Fruit fly (Drosophila melanogaster) whole organism, embryonic: ENCODE results near the gene Acyp2.

Experiments used
- Antp ChIP-seq: fragments of 200-800 bp; sonication (Bioruptor generic); optimal IDR thresholded peaks from 3 replicates; lab custom pipeline; 2016; ENCODE audit warnings: missing biosample characterization, missing genetic modification characterization
- Awh ChIP-seq: fragments of 200-800 bp; sonication (Bioruptor generic); IDR thresholded peaks from 2 replicates; pipeline ENCODE4, ENCODE4 v1.3.6; 2022; ENCODE audit warnings: missing biosample characterization, missing genetic modification characterization
- CG10654 ChIP-seq: fragments of 200-800 bp; sonication (Bioruptor generic); optimal IDR thresholded peaks from 2 replicates; lab custom pipeline; 2016; ENCODE audit warnings: missing biosample characterization, missing genetic modification characterization
- CG12391 ChIP-seq: fragments of 200-800 bp; sonication (Bioruptor generic); optimal IDR thresholded peaks from 3 replicates; lab custom pipeline; 2018; ENCODE audit warnings: missing biosample characterization, mild to moderate bottlenecking, missing genetic modification characterization, moderate library complexity
- CG14710 ChIP-seq: fragments of 200-800 bp; sonication (Bioruptor generic); optimal IDR thresholded peaks from 3 replicates; lab custom pipeline; 2019; ENCODE audit warnings: missing biosample characterization, mild to moderate bottlenecking, missing genetic modification characterization, moderate library complexity
- CG18262 ChIP-seq: fragments of 200-800 bp; optimal IDR thresholded peaks from 3 replicates; lab custom pipeline; 2019; ENCODE audit warnings: missing biosample characterization, mild to moderate bottlenecking, missing genetic modification characterization, moderate library complexity
- CG18476 ChIP-seq: fragments of 200-800 bp; sonication (Bioruptor generic); optimal IDR thresholded peaks from 2 replicates; lab custom pipeline; 2016; ENCODE audit warnings: missing biosample characterization, mild to moderate bottlenecking, missing genetic modification characterization
- CG32532 ChIP-seq: fragments of 200-800 bp; sonication (Bioruptor generic); IDR thresholded peaks from 2 replicates; pipeline ENCODE4 v1.3.6; 2022; ENCODE audit warnings: missing biosample characterization, missing genetic modification characterization
- CG32772 ChIP-seq: fragments of 200-800 bp; sonication (Bioruptor generic); IDR thresholded peaks from 2 replicates; pipeline ENCODE4 v1.3.6; 2022; ENCODE audit warnings: missing biosample characterization, missing genetic modification characterization
- CG3281 ChIP-seq: fragments of 200-800 bp; sonication (Bioruptor generic); optimal IDR thresholded peaks from 3 replicates; lab custom pipeline; 2017; ENCODE audit warnings: missing biosample characterization, mild to moderate bottlenecking, missing genetic modification characterization
- CG6765 ChIP-seq: fragments of 200-800 bp; sonication (Bioruptor generic); optimal IDR thresholded peaks from 3 replicates; lab custom pipeline; 2017; ENCODE audit warnings: missing biosample characterization, mild to moderate bottlenecking, missing genetic modification characterization
- CG6813 ChIP-seq: fragments of 200-800 bp; sonication (Bioruptor generic); optimal IDR thresholded peaks from 2 replicates; lab custom pipeline; 2017; ENCODE audit warnings: missing biosample characterization, missing genetic modification characterization, mild to moderate bottlenecking, moderate library complexity, missing genetic modification reagents
- CG7271 ChIP-seq: fragments of 200-800 bp; sonication (Bioruptor generic); optimal IDR thresholded peaks from 2 replicates; lab custom pipeline; 2018; ENCODE audit warnings: missing biosample characterization, mild to moderate bottlenecking, missing genetic modification characterization, moderate library complexity
- CG8944 ChIP-seq: fragments of 200-800 bp; sonication (Bioruptor generic); optimal IDR thresholded peaks from 3 replicates; lab custom pipeline; 2016; ENCODE audit warnings: missing biosample characterization, missing genetic modification characterization
- CG9817 ChIP-seq: fragments of 200-800 bp; sonication (Bioruptor generic); optimal IDR thresholded peaks from 2 replicates; lab custom pipeline; 2018; ENCODE audit warnings: missing biosample characterization, mild to moderate bottlenecking, missing genetic modification characterization, moderate library complexity
- Camta ChIP-seq: fragments of 200-800 bp; sonication (Bioruptor generic); optimal IDR thresholded peaks from 2 replicates; lab custom pipeline; 2016; ENCODE audit warnings: missing biosample characterization, missing genetic modification characterization
- CoRest ChIP-seq: fragments of 200-800 bp; sonication (Bioruptor generic); optimal IDR thresholded peaks from 3 replicates; lab custom pipeline; 2018; ENCODE audit warnings: missing biosample characterization, mild to moderate bottlenecking, missing genetic modification characterization, moderate library complexity
- Dbx ChIP-seq: fragments of 200-800 bp; sonication (Bioruptor generic); IDR thresholded peaks from 3 replicates; pipeline ENCODE4 v1.3.6; 2022; ENCODE audit warnings: missing biosample characterization, missing genetic modification characterization
- E2f1 ChIP-seq: fragments of 200-800 bp; sonication (Bioruptor generic); IDR thresholded peaks from 2 replicates; pipeline ENCODE4 v1.3.6; 2022; ENCODE audit warnings: missing biosample characterization, missing genetic modification characterization
- HLH4C ChIP-seq: fragments of 200-800 bp; sonication (Bioruptor generic); IDR thresholded peaks from 3 replicates; pipeline ENCODE4 v1.3.6; 2022; ENCODE audit warnings: missing biosample characterization, missing genetic modification characterization; ENCODE audit not compliant: partially characterized antibody
- MESR4 ChIP-seq: fragments of 200-800 bp; sonication (Bioruptor generic); optimal IDR thresholded peaks from 2 replicates; lab custom pipeline; 2018; ENCODE audit warnings: missing biosample characterization, mild to moderate bottlenecking, missing genetic modification characterization, moderate library complexity
- Mad ChIP-seq: fragments of 200-800 bp; sonication (Bioruptor generic); optimal IDR thresholded peaks from 2 replicates; lab custom pipeline; 2016; ENCODE audit warnings: missing biosample characterization, missing genetic modification characterization
- Nf-YC ChIP-seq: fragments of 200-800 bp; optimal IDR thresholded peaks from 3 replicates; lab custom pipeline; 2019; ENCODE audit warnings: missing biosample characterization, mild to moderate bottlenecking, missing genetic modification characterization, moderate library complexity
- NfI ChIP-seq: fragments of 200-800 bp; sonication (Bioruptor generic); optimal IDR thresholded peaks from 3 replicates; lab custom pipeline; 2018; ENCODE audit warnings: missing biosample characterization, mild to moderate bottlenecking, missing genetic modification characterization, moderate library complexity
- Pdp1 ChIP-seq, 2 experiments: fragments of 200-800 bp; sonication (Bioruptor generic); optimal IDR thresholded peaks; 3 replicates each; lab custom pipeline; 2016; ENCODE audit warnings: missing biosample characterization in 2 of 2, missing genetic modification characterization in 2 of 2, mild to moderate bottlenecking in 1 of 2, moderate library complexity in 1 of 2
- Ravus ChIP-seq: fragments of 200-800 bp; sonication (Bioruptor generic); IDR thresholded peaks from 2 replicates; pipeline ENCODE4 v1.3.6; 2022; ENCODE audit warnings: missing biosample characterization, missing genetic modification characterization
- Sox100B ChIP-seq: fragments of 200-800 bp; sonication (Bioruptor generic); optimal IDR thresholded peaks from 3 replicates; lab custom pipeline; 2018; ENCODE audit warnings: missing biosample characterization, mild to moderate bottlenecking, missing genetic modification characterization
- Sry-β ChIP-seq: fragments of 200-800 bp; sonication (Bioruptor generic); optimal IDR thresholded peaks from 2 replicates; lab custom pipeline; 2018; ENCODE audit warnings: missing biosample characterization, mild to moderate bottlenecking, missing genetic modification characterization, moderate library complexity
- Vsx1 ChIP-seq: fragments of 200-800 bp; sonication (Bioruptor generic); optimal IDR thresholded peaks from 2 replicates; lab custom pipeline; 2017; ENCODE audit warnings: missing biosample characterization, mild to moderate bottlenecking, missing genetic modification characterization, missing genetic modification reagents
- al ChIP-seq: fragments of 200-800 bp; sonication (Bioruptor generic); IDR thresholded peaks from 2 replicates; pipeline ENCODE4 v1.3.6; 2022; ENCODE audit warnings: missing biosample characterization, missing genetic modification characterization
- bcd ChIP-seq: fragments of 200-800 bp; sonication (Bioruptor generic); optimal IDR thresholded peaks from 2 replicates; lab custom pipeline; 2017; ENCODE audit warnings: missing biosample characterization, mild to moderate bottlenecking, missing genetic modification characterization
- dati ChIP-seq: fragments of 200-800 bp; sonication (Bioruptor generic); IDR thresholded peaks from 2 replicates; pipeline ENCODE4 v1.3.6; 2022; ENCODE audit warnings: missing biosample characterization, missing genetic modification characterization
- dmrt11E ChIP-seq: fragments of 200-800 bp; sonication (Bioruptor generic); optimal IDR thresholded peaks from 3 replicates; lab custom pipeline; 2018; ENCODE audit warnings: missing biosample characterization, mild to moderate bottlenecking, missing genetic modification characterization, moderate library complexity
- fd64A ChIP-seq: fragments of 200-800 bp; sonication (Bioruptor generic); optimal IDR thresholded peaks from 3 replicates; lab custom pipeline; 2018; ENCODE audit warnings: missing biosample characterization, mild to moderate bottlenecking, missing genetic modification characterization
- gcm ChIP-seq: fragments of 200-800 bp; sonication (Bioruptor generic); optimal IDR thresholded peaks from 2 replicates; lab custom pipeline; 2019; ENCODE audit warnings: missing biosample characterization, mild to moderate bottlenecking, missing genetic modification characterization, moderate library complexity
- gfzf ChIP-seq: fragments of 200-800 bp; sonication (Bioruptor generic); optimal IDR thresholded peaks from 2 replicates; lab custom pipeline; 2016; ENCODE audit warnings: missing biosample characterization, mild to moderate bottlenecking, missing genetic modification characterization, moderate library complexity
- hbn ChIP-seq: fragments of 200-800 bp; sonication (Bioruptor generic); IDR thresholded peaks from 2 replicates; pipeline ENCODE4 v1.3.6; 2022; ENCODE audit warnings: missing biosample characterization, missing genetic modification characterization; ENCODE audit not compliant: partially characterized antibody
- ind ChIP-seq: fragments of 200-800 bp; sonication (Bioruptor generic); optimal IDR thresholded peaks from 3 replicates; lab custom pipeline; 2016; ENCODE audit warnings: missing biosample characterization, missing genetic modification characterization
- kni ChIP-seq: fragments of 200-800 bp; sonication (Bioruptor generic); optimal IDR thresholded peaks from 3 replicates; lab custom pipeline; 2017; ENCODE audit warnings: mild to moderate bottlenecking, missing biosample characterization, missing genetic modification reagents, missing genetic modification characterization
- knrl ChIP-seq: fragments of 200-800 bp; sonication (Bioruptor generic); IDR thresholded peaks from 3 replicates; pipeline ENCODE4 v1.3.6; 2022; ENCODE audit warnings: missing biosample characterization, missing genetic modification characterization; ENCODE audit not compliant: partially characterized antibody
- pros ChIP-seq: fragments of 200-800 bp; sonication (Bioruptor generic); optimal IDR thresholded peaks from 3 replicates; lab custom pipeline; 2019; ENCODE audit warnings: missing biosample characterization, mild to moderate bottlenecking, missing genetic modification characterization, moderate library complexity
- pzg ChIP-seq: fragments of 200-800 bp; sonication (Bioruptor generic); optimal IDR thresholded peaks from 3 replicates; lab custom pipeline; 2018; ENCODE audit warnings: missing biosample characterization, mild to moderate bottlenecking, missing genetic modification characterization, moderate library complexity
- row ChIP-seq: fragments of 200-800 bp; sonication (Bioruptor generic); IDR thresholded peaks from 3 replicates; pipeline ENCODE4 v1.3.6; 2022; ENCODE audit warnings: missing biosample characterization, missing genetic modification characterization
- salm ChIP-seq: fragments of 200-800 bp; sonication (Bioruptor generic); optimal IDR thresholded peaks from 2 replicates; lab custom pipeline; 2018; ENCODE audit warnings: missing biosample characterization, mild to moderate bottlenecking, missing genetic modification characterization
- stc ChIP-seq: fragments of 200-800 bp; sonication (Bioruptor generic); IDR thresholded peaks from 2 replicates; pipeline ENCODE4 v1.3.6; 2022; ENCODE audit warnings: missing biosample characterization, missing genetic modification characterization
- stwl ChIP-seq: fragments of 200-800 bp; sonication (Bioruptor generic); optimal IDR thresholded peaks from 3 replicates; lab custom pipeline; 2018; ENCODE audit warnings: missing biosample characterization, mild to moderate bottlenecking, missing genetic modification characterization, moderate library complexity
- tap ChIP-seq: fragments of 200-800 bp; optimal IDR thresholded peaks from 3 replicates; lab custom pipeline; 2019; ENCODE audit warnings: missing biosample characterization, mild to moderate bottlenecking, missing genetic modification characterization, moderate library complexity
- usp ChIP-seq: fragments of >200 bp; optimal IDR thresholded peaks from 2 replicates; lab custom pipeline; 2017; ENCODE audit warnings: missing biosample characterization, missing genetic modification characterization
- yki ChIP-seq: fragments of >200 bp; optimal IDR thresholded peaks from 3 replicates; lab custom pipeline; 2018
- z ChIP-seq: fragments of 200-800 bp; sonication (Bioruptor generic); IDR thresholded peaks from 3 replicates; pipeline ENCODE4 v1.3.6; 2022; ENCODE audit warnings: missing biosample characterization, missing genetic modification characterization

The Acyp2 gene

DNA sequence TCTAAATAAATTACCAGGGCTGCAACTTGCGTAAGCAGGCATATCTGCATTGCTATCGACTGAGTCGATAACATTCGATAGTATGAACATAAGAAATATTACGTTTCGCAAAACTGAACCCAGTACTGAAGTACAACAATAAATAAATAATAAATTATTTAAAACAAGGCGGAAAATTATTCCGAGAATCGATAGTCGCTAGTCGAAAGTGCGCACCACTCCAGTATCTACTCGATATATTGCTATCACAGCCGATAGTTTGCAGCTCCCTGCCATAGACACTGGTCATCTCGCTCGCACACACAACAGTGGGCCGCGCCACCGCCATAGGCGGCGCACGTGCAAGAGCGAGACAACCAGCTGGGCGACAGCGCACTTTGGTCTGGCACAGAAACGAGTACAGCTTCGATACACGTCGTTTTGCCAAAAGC lies 899 bp downstream of the Acyp2 start, which contains the start of gene nsl1 (continued):
- TF ChIP-seq CG14710 (peak; percentile 74), yki (lab: Kevin White, UChicago) (no peak), pros (no peak), dati (no peak), ind (GFP tag; lab: Kevin White, UChicago) (peak; percentile 32), Sry-β (peak; percentile 21), HLH4C (peak; percentile 96), usp (GFP tag; lab: Kevin White, UChicago) (no peak), Antp (GFP tag; lab: Kevin White, UChicago) (peak; percentile 24), CG32772 (GFP tag; lab: Robert Waterston, UW) (peak; percentile 41; the same call in 1 of the 2 replicates), CG32532 (GFP tag; lab: Robert Waterston, UW) (peak; percentile 56), CoRest (tag; lab: Kevin White, UChicago) (peak; percentile 31), row (GFP tag; lab: Robert Waterston, UW) (peak; percentile 71), Mad (GFP tag; lab: Kevin White, UChicago) (no peak), z (GFP tag; lab: Robert Waterston, UW) (no peak), salm (no peak), Ravus (GFP tag; lab: Robert Waterston, UW) (no peak), CG12391 (tag; lab: Kevin White, UChicago) (peak; percentile 54), E2f1 (peak; percentile 48), gcm (peak; percentile 14), tap (tag; lab: Kevin White, UChicago) (peak; percentile 8), kni (GFP tag; lab: Kevin White, UChicago) (peak; percentile 46), CG3281 (GFP tag; lab: Kevin White, UChicago) (peak; percentile 33), stwl (peak; percentile 87), MESR4 (peak; percentile 23), CG10654 (GFP tag; lab: Kevin White, UChicago) (peak; percentile 19), pzg (GFP tag; lab: Kevin White, UChicago) (peak; percentile 93), CG8944 (GFP tag; lab: Kevin White, UChicago) (no peak), CG6813 (GFP tag; lab: Kevin White, UChicago) (peak; percentile 4), CG18476 (GFP tag; lab: Kevin White, UChicago) (peak; percentile 38), Sox100B (GFP tag; lab: Kevin White, UChicago) (no peak), dmrt11E (peak; percentile 29), CG18262 (tag; lab: Kevin White, UChicago) (peak; percentile 37), Awh (GFP tag; lab: Robert Waterston, UW) (peak; percentile 24; the same call in 1 of the 2 replicates), bcd (GFP tag; lab: Kevin White, UChicago) (peak; percentile 48), al (GFP tag; lab: Robert Waterston, UW) (0 out of 2 replicates have a peak, but pooled peaks have one; percentile 29), CG7271 (peak; percentile 8), Dbx (GFP tag; lab: Robert Waterston, UW) (0 out of 3 replicates have a peak, but pooled peaks have one; percentile 40), fd64A (no peak), stc (no peak), Camta (GFP tag; lab: Kevin White, UChicago) (no peak), Nf-YC (tag; lab: Kevin White, UChicago) (peak; percentile 78), gfzf (GFP tag; lab: Kevin White, UChicago) (peak; percentile 7), CG9817 (tag; lab: Kevin White, UChicago) (peak; percentile 13), Vsx1 (GFP tag; lab: Kevin White, UChicago) (peak; percentile 7), Pdp1 (GFP tag; optimal IDR thresholded peaks at IDR 0.05; lab: Kevin White, UChicago) (peak in 1 of 2 experiments; percentile 66), hbn (GFP tag; lab: Robert Waterston, UW) (peak; percentile 93), CG6765 (no peak), NfI (GFP tag; lab: Kevin White, UChicago) (peak; percentile 42), knrl (GFP tag; lab: Robert Waterston, UW) (peak; percentile 97)
